Worm (Caenorhabditis elegans): ENCODE data around the gene C56E6.4.

Gene C56E6.4

ce11 chrII:6500161-6500560 lies 28.4 kb downstream of the C56E6.4 start, which contains the start of gene R05G9.5:
TSS of gene R05G9.5 (minus strand) at chrII:6500261.
- no peak for TF ChIP-seq W03F9.2 (tag; optimal IDR thresholded peaks at IDR 0.05)
- no peak for TF ChIP-seq him-1 (tag; optimal IDR thresholded peaks at IDR 0.05)
- TF ChIP-seq dao-5 (tag; optimal IDR thresholded peaks at IDR 0.05) = no peak

- TF ChIP-seq dao-5 (tag; optimal IDR thresholded peaks at IDR 0.05) (no peak), W03F9.2 (tag; optimal IDR thresholded peaks at IDR 0.05) (no peak), him-1 (tag; optimal IDR thresholded peaks at IDR 0.05) (no peak)
Measured at ce11 chrII:6499067-6499466, 29.5 kb downstream of the C56E6.4 start, which contains the start of gene twk-49. TSS of gene twk-49 (minus strand) at chrII:6499167.

DNA sequence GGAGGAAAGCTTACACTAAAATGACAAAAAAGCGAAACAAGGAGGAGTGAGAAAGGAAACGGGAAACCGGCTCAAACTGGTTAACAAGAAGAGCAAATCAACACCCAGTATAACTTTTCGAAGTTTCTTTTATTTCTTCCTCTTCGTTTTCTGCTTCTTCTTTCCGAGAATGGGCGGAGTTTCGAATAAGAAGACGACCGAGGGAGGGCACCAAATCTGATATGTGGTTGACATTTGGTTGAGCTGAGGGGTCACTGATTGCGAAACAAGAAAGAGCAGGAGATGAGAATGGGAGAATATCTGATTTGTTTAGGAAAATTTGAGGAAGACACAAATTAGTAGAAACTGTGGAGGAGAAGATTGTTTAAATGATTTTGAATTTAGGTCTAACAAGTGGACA lies 29.9 kb downstream of the C56E6.4 start:
- TF ChIP-seq him-1 (tag; optimal IDR thresholded peaks at IDR 0.05) = no peak
- no peak for TF ChIP-seq dao-5 (tag; optimal IDR thresholded peaks at IDR 0.05)
- TF ChIP-seq W03F9.2 (tag; optimal IDR thresholded peaks at IDR 0.05) = no peak

- no peak for TF ChIP-seq him-1 (tag; optimal IDR thresholded peaks at IDR 0.05)
- TF ChIP-seq dao-5 (tag; optimal IDR thresholded peaks at IDR 0.05) = no peak
- no peak for TF ChIP-seq W03F9.2 (tag; optimal IDR thresholded peaks at IDR 0.05)
Measured at ce11 chrII:6497137-6497536, 31.4 kb downstream of the C56E6.4 start.

- TF ChIP-seq W03F9.2 (tag; optimal IDR thresholded peaks at IDR 0.05) (no peak), him-1 (tag; optimal IDR thresholded peaks at IDR 0.05) (no peak), dao-5 (tag; optimal IDR thresholded peaks at IDR 0.05) (no peak)
Measured at ce11 chrII:6496496-6496895, 32.0 kb downstream of the C56E6.4 start.

ce11 chrII:6493709-6494326 lies 34.7 kb downstream of the C56E6.4 start:
- no peak for TF ChIP-seq him-1 (tag; optimal IDR thresholded peaks at IDR 0.05)
- no peak for TF ChIP-seq W03F9.2 (tag; optimal IDR thresholded peaks at IDR 0.05)
- no peak for TF ChIP-seq dao-5 (tag; optimal IDR thresholded peaks at IDR 0.05)

DNA sequence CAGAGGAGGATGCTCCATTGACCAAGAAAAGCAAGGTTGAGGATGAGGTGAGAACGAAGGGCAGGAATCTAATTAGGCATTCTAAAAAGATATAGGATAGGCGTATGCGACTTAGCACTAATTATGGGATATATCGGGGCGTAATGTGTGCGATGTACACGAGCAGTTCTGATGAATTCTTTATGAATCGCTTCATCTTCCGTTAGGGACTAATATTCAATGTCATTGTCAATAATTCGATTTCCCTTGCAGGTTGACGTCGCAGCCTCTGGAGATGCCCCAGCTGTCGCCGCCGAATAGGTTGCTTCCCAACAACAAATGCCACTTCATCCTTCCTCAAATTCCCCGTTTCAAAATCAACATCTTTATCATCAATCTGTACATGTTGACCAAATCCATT lies 35.4 kb downstream of the C56E6.4 start:
- TF ChIP-seq dao-5 (tag; optimal IDR thresholded peaks at IDR 0.05) = no peak
- no peak for TF ChIP-seq W03F9.2 (tag; optimal IDR thresholded peaks at IDR 0.05)
- no peak for TF ChIP-seq him-1 (tag; optimal IDR thresholded peaks at IDR 0.05)

- TF ChIP-seq dao-5 (tag; optimal IDR thresholded peaks at IDR 0.05) = no peak
- TF ChIP-seq him-1 (tag; optimal IDR thresholded peaks at IDR 0.05) = peak; percentile 63
Measured at ce11 chrII:6491817-6492452, 36.6 kb downstream of the C56E6.4 start, which contains the start of the genes T28D9.11 and T28D9.1. TSS of gene T28D9.11 (minus strand) at chrII:6491993. TSS of gene T28D9.1 (plus strand) at chrII:6492402.

DNA sequence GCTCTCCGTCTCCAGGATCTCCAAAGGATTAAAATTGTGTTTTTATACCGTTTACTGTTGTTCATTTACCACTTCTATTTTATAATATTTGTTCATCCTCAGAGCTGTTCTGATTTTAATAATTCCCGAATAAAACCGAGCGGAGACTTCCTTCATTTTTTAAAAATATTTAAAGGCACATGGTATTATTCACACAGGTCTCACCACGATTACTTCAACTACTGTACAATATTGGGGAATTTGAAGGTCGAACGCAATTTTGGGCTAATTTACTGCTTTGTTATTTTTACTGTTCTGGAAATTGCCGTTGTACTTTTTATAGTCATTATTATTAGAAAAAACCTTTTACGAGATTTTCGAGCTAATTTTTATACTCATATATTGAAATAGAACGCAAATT lies 37.3 kb downstream of the C56E6.4 start:
- no peak for TF ChIP-seq him-1 (tag; optimal IDR thresholded peaks at IDR 0.05)
- no peak for TF ChIP-seq W03F9.2 (tag; optimal IDR thresholded peaks at IDR 0.05)
- TF ChIP-seq dao-5 (tag; optimal IDR thresholded peaks at IDR 0.05) = no peak

DNA sequence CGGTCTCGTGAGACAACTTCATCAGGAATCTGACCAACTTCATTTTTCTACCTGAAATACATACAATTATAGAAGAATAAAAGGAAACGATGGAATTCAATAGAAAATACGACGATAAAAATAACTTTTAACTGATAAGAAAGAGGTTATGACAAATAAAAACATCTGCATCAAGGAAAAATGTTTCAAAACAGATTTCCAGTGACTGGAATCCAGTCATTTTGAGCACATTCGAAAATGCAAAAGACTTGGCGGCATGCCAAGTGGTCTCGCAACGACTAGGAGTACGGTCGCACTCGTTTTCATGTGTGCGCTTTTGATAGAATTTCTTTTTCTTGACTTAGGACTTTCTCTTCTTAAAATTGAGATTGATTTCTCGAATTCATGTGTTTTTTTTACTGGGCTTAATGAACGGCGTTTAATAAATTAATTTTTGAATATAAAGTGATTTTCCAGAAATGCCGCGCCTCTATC lies 38.8 kb downstream of the C56E6.4 start, which contains the start of the genes snr-3 and rsp-5:
Gene snr-3, minus strand, starts transcription at position 51 of the 474 bp plus-strand sequence.
Gene rsp-5, plus strand, starts transcription at position 455 of the 474 bp plus-strand sequence.
- TF ChIP-seq dao-5 (tag; optimal IDR thresholded peaks at IDR 0.05) (no peak), W03F9.2 (tag; optimal IDR thresholded peaks at IDR 0.05) (peak; percentile 70), him-1 (tag; optimal IDR thresholded peaks at IDR 0.05) (peak; percentile 7)

DNA sequence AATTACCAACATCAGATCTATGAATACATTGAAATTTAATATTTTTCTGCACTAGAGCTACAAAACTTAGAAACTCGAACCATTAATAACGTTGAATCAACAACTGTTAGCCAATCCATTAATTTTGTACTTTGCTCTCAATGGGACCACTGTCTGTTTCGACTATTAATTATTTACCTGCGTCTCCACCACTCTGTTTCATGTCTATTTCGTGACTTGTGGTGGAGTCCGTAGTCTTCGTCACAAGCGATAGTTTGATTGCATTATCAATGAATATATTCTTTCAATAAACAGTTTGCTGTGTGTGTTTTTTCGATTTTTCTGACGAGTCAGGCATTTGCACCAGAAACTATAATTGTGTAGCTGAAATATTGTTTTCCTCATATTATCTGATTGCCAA lies 42.2 kb downstream of the C56E6.4 start:
- TF ChIP-seq dao-5 (tag; optimal IDR thresholded peaks at IDR 0.05) (no peak), W03F9.2 (tag; optimal IDR thresholded peaks at IDR 0.05) (no peak), him-1 (tag; optimal IDR thresholded peaks at IDR 0.05) (no peak)

ce11 chrII:6484876-6485526 lies 43.5 kb downstream of the C56E6.4 start, which contains the start of the genes lido-16 and plpp-1.2:
TSS of gene lido-16 (minus strand) at chrII:6484976.
TSS of gene plpp-1.2 (plus strand) at chrII:6485476.
- TF ChIP-seq him-1 (tag; optimal IDR thresholded peaks at IDR 0.05) (no peak), dao-5 (tag; optimal IDR thresholded peaks at IDR 0.05) (no peak), W03F9.2 (tag; optimal IDR thresholded peaks at IDR 0.05) (no peak)

ce11 chrII:6482762-6483161 lies 45.8 kb downstream of the C56E6.4 start:
- TF ChIP-seq W03F9.2 (tag; optimal IDR thresholded peaks at IDR 0.05) (no peak), him-1 (tag; optimal IDR thresholded peaks at IDR 0.05) (no peak), dao-5 (tag; optimal IDR thresholded peaks at IDR 0.05) (no peak)

- TF ChIP-seq him-1 (tag; optimal IDR thresholded peaks at IDR 0.05) (no peak), dao-5 (tag; optimal IDR thresholded peaks at IDR 0.05) (no peak), W03F9.2 (tag; optimal IDR thresholded peaks at IDR 0.05) (no peak)
Measured at ce11 chrII:6482102-6482501, 46.4 kb downstream of the C56E6.4 start, which contains the start of gene del-10. TSS of gene del-10 (minus strand) at chrII:6482125.
